Fruit fly (Drosophila melanogaster) whole organism, embryonic: ENCODE data around the gene CG1575.
A peak's percentile ranks its signal among the peaks of the same experiment; 100 is the strongest.

Source experiments
- Ada2b ChIP-seq: fragments of 200-800 bp; sonication (Bioruptor generic); IDR thresholded peaks from 2 replicates; pipeline ENCODE4 v1.3.6; 2022; ENCODE audit warnings: missing biosample characterization, missing genetic modification characterization
- Asciz ChIP-seq: fragments of 200-800 bp; sonication (Bioruptor generic); optimal IDR thresholded peaks from 2 replicates; lab custom pipeline; 2017; ENCODE audit warnings: missing biosample characterization, mild to moderate bottlenecking, missing genetic modification characterization, missing genetic modification reagents
- Bdp1 ChIP-seq: fragments of 200-800 bp; sonication (Bioruptor generic); optimal IDR thresholded peaks from 3 replicates; lab custom pipeline; 2016; ENCODE audit warnings: missing biosample characterization, missing genetic modification characterization
- Blimp-1 ChIP-seq: fragments of 200-800 bp; sonication (Bioruptor generic); optimal IDR thresholded peaks from 3 replicates; lab custom pipeline; 2018; ENCODE audit warnings: missing biosample characterization, missing genetic modification characterization, mild to moderate bottlenecking, moderate library complexity, missing genetic modification reagents
- CG1024 ChIP-seq: fragments of 200-800 bp; sonication (Bioruptor generic); IDR thresholded peaks from 2 replicates; pipeline ENCODE4 v1.3.6; 2022; ENCODE audit warnings: missing biosample characterization, missing genetic modification characterization
- CG10366 ChIP-seq: fragments of 200-800 bp; sonication (Bioruptor generic); IDR thresholded peaks from 2 replicates; pipeline ENCODE4 v1.3.6; 2022; ENCODE audit warnings: missing biosample characterization, missing genetic modification characterization
- CG10959 ChIP-seq: fragments of 200-800 bp; sonication (Bioruptor generic); IDR thresholded peaks from 2 replicates; pipeline ENCODE4 v1.3.6; 2022; ENCODE audit warnings: missing biosample characterization, missing genetic modification characterization
- CG11247 ChIP-seq: fragments of 200-800 bp; sonication (Bioruptor generic); IDR thresholded peaks from 2 replicates; pipeline ENCODE4 v1.3.6; 2022; ENCODE audit warnings: missing biosample characterization, missing genetic modification characterization
- CG12769 ChIP-seq: fragments of 200-800 bp; sonication (Bioruptor generic); optimal IDR thresholded peaks from 2 replicates; lab custom pipeline; 2019; ENCODE audit warnings: missing biosample characterization, mild to moderate bottlenecking, missing genetic modification characterization, moderate library complexity
- CG14860 ChIP-seq: fragments of 200-800 bp; sonication (Bioruptor generic); IDR thresholded peaks from 3 replicates; pipeline ENCODE4 v1.3.6; 2022; ENCODE audit warnings: missing biosample characterization, missing genetic modification characterization; ENCODE audit not compliant: partially characterized antibody
- CG16863 ChIP-seq: fragments of 200-800 bp; sonication (Bioruptor generic); optimal IDR thresholded peaks from 3 replicates; lab custom pipeline; 2016; ENCODE audit warnings: missing biosample characterization, missing genetic modification characterization
- CG17328 ChIP-seq: fragments of 200-800 bp; sonication (Bioruptor generic); IDR thresholded peaks from 2 replicates; pipeline ENCODE4 v1.3.6; 2022; ENCODE audit warnings: missing biosample characterization, missing genetic modification characterization
- CG2678 ChIP-seq: fragments of 200-800 bp; sonication (Bioruptor generic); optimal IDR thresholded peaks from 3 replicates; lab custom pipeline; 2019; ENCODE audit warnings: missing biosample characterization, mild to moderate bottlenecking, missing genetic modification characterization, moderate library complexity
- CG2875 ChIP-seq: fragments of 200-800 bp; sonication (Bioruptor generic); optimal IDR thresholded peaks from 2 replicates; lab custom pipeline; 2017; ENCODE audit warnings: missing biosample characterization, mild to moderate bottlenecking, missing genetic modification characterization, missing genetic modification reagents
- CG3065 ChIP-seq: fragments of 200-800 bp; sonication (Bioruptor generic); optimal IDR thresholded peaks from 2 replicates; lab custom pipeline; 2016; ENCODE audit warnings: missing biosample characterization, missing genetic modification characterization
- CG4820 ChIP-seq: fragments of 200-800 bp; sonication (Bioruptor generic); optimal IDR thresholded peaks from 3 replicates; lab custom pipeline; 2016; ENCODE audit warnings: missing biosample characterization, missing genetic modification characterization
- CG8290 ChIP-seq, 3 experiments: fragments of 200-800 bp; sonication (Bioruptor generic); optimal IDR thresholded peaks; 2 replicates each; lab custom pipeline; 2016 to 2019; ENCODE audit warnings: missing biosample characterization in 3 of 3, missing genetic modification characterization in 3 of 3, mild to moderate bottlenecking in 2 of 3, moderate library complexity in 1 of 3
- CG8359 ChIP-seq: fragments of 200-800 bp; sonication (Bioruptor generic); optimal IDR thresholded peaks from 2 replicates; lab custom pipeline; 2017; ENCODE audit warnings: missing biosample characterization, mild to moderate bottlenecking, missing genetic modification characterization, borderline replicate concordance
- Doc2 ChIP-seq: fragments of 200-800 bp; sonication (Bioruptor generic); IDR thresholded peaks from 2 replicates; pipeline ENCODE4 v1.3.6; 2022; ENCODE audit warnings: missing biosample characterization, missing genetic modification characterization
- HHEX ChIP-seq: fragments of 200-800 bp; sonication (Bioruptor generic); optimal IDR thresholded peaks from 3 replicates; lab custom pipeline; 2017; ENCODE audit warnings: missing biosample characterization, mild to moderate bottlenecking, missing genetic modification characterization, missing genetic modification reagents
- Hmx ChIP-seq: fragments of 200-800 bp; sonication (Bioruptor generic); optimal IDR thresholded peaks from 2 replicates; lab custom pipeline; 2016; ENCODE audit warnings: missing biosample characterization, missing genetic modification characterization
- Meics ChIP-seq: fragments of 200-800 bp; sonication (Bioruptor generic); optimal IDR thresholded peaks from 2 replicates; lab custom pipeline; 2017; ENCODE audit warnings: missing biosample characterization, mild to moderate bottlenecking, missing genetic modification characterization
- NK7.1 ChIP-seq: fragments of 200-800 bp; sonication (Bioruptor generic); optimal IDR thresholded peaks from 3 replicates; lab custom pipeline; 2016; ENCODE audit warnings: missing biosample characterization, missing genetic modification characterization
- NfI ChIP-seq: fragments of 200-800 bp; sonication (Bioruptor generic); optimal IDR thresholded peaks from 3 replicates; lab custom pipeline; 2018; ENCODE audit warnings: missing biosample characterization, mild to moderate bottlenecking, missing genetic modification characterization, moderate library complexity
- Ptx1 ChIP-seq: fragments of 200-800 bp; sonication (Bioruptor generic); IDR thresholded peaks from 2 replicates; pipeline ENCODE4 v1.3.6; 2022; ENCODE audit warnings: missing biosample characterization, missing genetic modification characterization
- Rx ChIP-seq: fragments of 200-800 bp; sonication (Bioruptor generic); IDR thresholded peaks from 2 replicates; pipeline ENCODE4 v1.3.6; 2022; ENCODE audit warnings: missing biosample characterization, missing genetic modification characterization
- Side ChIP-seq: fragments of 200-800 bp; sonication (Bioruptor generic); optimal IDR thresholded peaks from 2 replicates; lab custom pipeline; 2016; ENCODE audit warnings: missing biosample characterization, missing genetic modification characterization
- Sox100B ChIP-seq: fragments of 200-800 bp; sonication (Bioruptor generic); optimal IDR thresholded peaks from 3 replicates; lab custom pipeline; 2018; ENCODE audit warnings: missing biosample characterization, mild to moderate bottlenecking, missing genetic modification characterization
- Sry-β ChIP-seq: fragments of 200-800 bp; sonication (Bioruptor generic); optimal IDR thresholded peaks from 2 replicates; lab custom pipeline; 2018; ENCODE audit warnings: missing biosample characterization, mild to moderate bottlenecking, missing genetic modification characterization, moderate library complexity
- Stat92E ChIP-seq, 3 experiments: fragments of >200 bp in 2 of 3; fragments of 200-800 bp in 1 of 3; sonication (Bioruptor generic) in 1 of 3; optimal IDR thresholded peaks; 2 replicates each; lab custom pipeline; 2017 to 2019; ENCODE audit warnings: missing biosample characterization in 3 of 3, missing genetic modification characterization in 3 of 3, mild to moderate bottlenecking in 1 of 3, moderate library complexity in 1 of 3
- ac ChIP-seq: fragments of 200-800 bp; sonication (Bioruptor generic); optimal IDR thresholded peaks from 3 replicates; lab custom pipeline; 2017; ENCODE audit warnings: missing biosample characterization, mild to moderate bottlenecking, missing genetic modification characterization
- ato ChIP-seq: fragments of 200-800 bp; sonication (Bioruptor generic); IDR thresholded peaks from 2 replicates; pipeline ENCODE4 v1.3.6; 2022; ENCODE audit warnings: missing biosample characterization, missing genetic modification characterization; ENCODE audit not compliant: partially characterized antibody
- chn ChIP-seq: fragments of 200-800 bp; sonication (Bioruptor generic); optimal IDR thresholded peaks from 2 replicates; lab custom pipeline; 2016; ENCODE audit warnings: missing biosample characterization, missing genetic modification characterization
- crol ChIP-seq: fragments of 200-800 bp; sonication (Bioruptor generic); IDR thresholded peaks from 2 replicates; pipeline ENCODE4 v1.3.6; 2022; ENCODE audit warnings: missing biosample characterization, missing genetic modification characterization
- disco-r ChIP-seq: fragments of 200-800 bp; sonication (Bioruptor generic); optimal IDR thresholded peaks from 2 replicates; lab custom pipeline; 2016; ENCODE audit warnings: missing biosample characterization, missing genetic modification characterization
- dysf ChIP-seq: fragments of 200-800 bp; sonication (Bioruptor generic); IDR thresholded peaks from 3 replicates; pipeline ENCODE4 v1.3.6; 2022; ENCODE audit warnings: missing biosample characterization, missing genetic modification characterization
- hbn ChIP-seq: fragments of 200-800 bp; sonication (Bioruptor generic); IDR thresholded peaks from 2 replicates; pipeline ENCODE4 v1.3.6; 2022; ENCODE audit warnings: missing biosample characterization, missing genetic modification characterization; ENCODE audit not compliant: partially characterized antibody
- jing ChIP-seq: fragments of 200-800 bp; sonication (Bioruptor generic); optimal IDR thresholded peaks from 2 replicates; lab custom pipeline; 2018; ENCODE audit warnings: missing biosample characterization, mild to moderate bottlenecking, missing genetic modification characterization
- oc ChIP-seq: fragments of 200-800 bp; sonication (Bioruptor generic); optimal IDR thresholded peaks from 2 replicates; lab custom pipeline; 2018; ENCODE audit warnings: missing biosample characterization, mild to moderate bottlenecking, missing genetic modification characterization, moderate library complexity
- otp ChIP-seq: fragments of 200-800 bp; sonication (Bioruptor generic); IDR thresholded peaks from 3 replicates; pipeline ENCODE4, ENCODE4 v1.3.6; 2022; ENCODE audit warnings: missing biosample characterization, missing genetic modification characterization
- prd ChIP-seq, 3 experiments: fragments of >200 bp in 2 of 3; fragments of 200-800 bp in 1 of 3; sonication (Bioruptor generic) in 1 of 3; optimal IDR thresholded peaks in 2 of 3; IDR thresholded peaks in 1 of 3; 2 replicates in 2 of 3; 3 replicates in 1 of 3; pipeline versions ENCODE4 v1.3.6 to Lab custom; 2017 to 2022; ENCODE audit warnings: missing biosample characterization in 1 of 3, missing genetic modification characterization in 1 of 3
- pros ChIP-seq: fragments of 200-800 bp; sonication (Bioruptor generic); optimal IDR thresholded peaks from 3 replicates; lab custom pipeline; 2019; ENCODE audit warnings: missing biosample characterization, mild to moderate bottlenecking, missing genetic modification characterization, moderate library complexity
- pzg ChIP-seq: fragments of 200-800 bp; sonication (Bioruptor generic); optimal IDR thresholded peaks from 3 replicates; lab custom pipeline; 2018; ENCODE audit warnings: missing biosample characterization, mild to moderate bottlenecking, missing genetic modification characterization, moderate library complexity
- row ChIP-seq: fragments of 200-800 bp; sonication (Bioruptor generic); IDR thresholded peaks from 3 replicates; pipeline ENCODE4 v1.3.6; 2022; ENCODE audit warnings: missing biosample characterization, missing genetic modification characterization
- sd ChIP-seq: fragments of 200-800 bp; sonication (Bioruptor generic); optimal IDR thresholded peaks from 3 replicates; lab custom pipeline; 2018; ENCODE audit warnings: missing biosample characterization, mild to moderate bottlenecking, missing genetic modification characterization, moderate library complexity
- seq ChIP-seq: fragments of 200-800 bp; sonication (Bioruptor generic); IDR thresholded peaks from 2 replicates; pipeline ENCODE4 v1.3.6; 2022; ENCODE audit warnings: missing biosample characterization, missing genetic modification characterization
- slbo ChIP-seq: fragments of 200-800 bp; sonication (Bioruptor generic); IDR thresholded peaks from 2 replicates; pipeline ENCODE4 v1.3.6; 2022; ENCODE audit warnings: missing biosample characterization, missing genetic modification characterization
- sr ChIP-seq: fragments of 200-800 bp; sonication (Bioruptor generic); IDR thresholded peaks from 3 replicates; pipeline ENCODE4 v1.3.6; 2022; ENCODE audit warnings: missing biosample characterization, missing genetic modification characterization
- stwl ChIP-seq: fragments of 200-800 bp; sonication (Bioruptor generic); optimal IDR thresholded peaks from 3 replicates; lab custom pipeline; 2018; ENCODE audit warnings: missing biosample characterization, mild to moderate bottlenecking, missing genetic modification characterization, moderate library complexity

Gene CG1575

DNA sequence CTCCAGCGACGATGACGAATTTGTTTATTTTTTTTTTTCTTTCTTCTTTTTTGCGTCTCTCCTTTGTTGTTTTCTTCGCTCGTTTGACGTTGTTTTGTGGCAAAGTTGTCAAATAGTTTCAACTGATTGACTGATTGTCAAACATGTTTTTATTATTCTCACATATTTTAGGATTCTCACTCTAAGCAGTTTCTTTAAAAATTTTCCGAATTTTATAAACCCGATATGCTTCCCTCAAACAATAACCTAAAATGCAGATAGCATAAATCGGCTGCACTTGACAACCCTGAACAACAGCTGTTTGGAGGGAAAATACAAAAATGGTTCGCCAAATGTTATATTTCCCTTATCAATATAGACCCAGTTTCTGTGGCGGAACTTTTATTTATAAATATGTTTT lies 26.7 kb downstream of the CG1575 start, which contains the start of gene CG17982 (continued):
- peak; percentile 5 for TF ChIP-seq ac
- peak; percentile 82 for TF ChIP-seq Ptx1 (GFP tag; lab: Robert Waterston, UW)
- peak; percentile 88 for TF ChIP-seq NfI
- peak; percentile 81 for TF ChIP-seq dysf (GFP tag; lab: Robert Waterston, UW)
- peak; percentile 90 for TF ChIP-seq row (GFP tag; lab: Robert Waterston, UW)
- TF ChIP-seq Meics (GFP tag; lab: Kevin White, UChicago) = peak; percentile 84
- peak; percentile 76 for TF ChIP-seq HHEX
- TF ChIP-seq chn = peak; percentile 86
- TF ChIP-seq seq (GFP tag; lab: Robert Waterston, UW) = peak; percentile 71
- TF ChIP-seq Rx (GFP tag; lab: Robert Waterston, UW) = peak; percentile 80
- TF ChIP-seq ato = no peak
- peak; percentile 90 for TF ChIP-seq CG2678 (tag; lab: Kevin White, UChicago)
- peak; percentile 4 for TF ChIP-seq CG8359 (GFP tag; lab: Kevin White, UChicago)
- TF ChIP-seq stwl (tag; lab: Kevin White, UChicago) = peak; percentile 69
- no peak for TF ChIP-seq CG14860 (GFP tag; lab: Robert Waterston, UW)
- TF ChIP-seq Ada2b (GFP tag; lab: Robert Waterston, UW) = peak; percentile 74
- no peak for TF ChIP-seq Doc2 (GFP tag; lab: Robert Waterston, UW)
- TF ChIP-seq sd (tag; lab: Kevin White, UChicago) = peak; percentile 62
- TF ChIP-seq slbo (GFP tag; lab: Robert Waterston, UW) = peak; percentile 88
- TF ChIP-seq CG3065 (GFP tag; lab: Kevin White, UChicago) = peak; percentile 2
- peak; percentile 11 for TF ChIP-seq Sry-β (GFP tag; lab: Kevin White, UChicago)
- no peak for TF ChIP-seq sr (GFP tag; lab: Robert Waterston, UW)
- TF ChIP-seq Asciz (GFP tag; lab: Kevin White, UChicago) = no peak
- TF ChIP-seq pros = peak; percentile 3
- no peak for TF ChIP-seq Sox100B (GFP tag; lab: Kevin White, UChicago)
- TF ChIP-seq otp (GFP tag; lab: Robert Waterston, UW) = peak; percentile 69; the same call in 2 of the 3 replicates
- peak; percentile 81 for TF ChIP-seq CG10959 (GFP tag; lab: Robert Waterston, UW)
- TF ChIP-seq prd (optimal IDR thresholded peaks at IDR 0.05; lab: Kevin White, UChicago) = no peak
- TF ChIP-seq prd (GFP tag; IDR thresholded peaks at IDR 0.05; lab: Robert Waterston, UW) = peak; percentile 81
- TF ChIP-seq jing = no peak
- TF ChIP-seq Side = peak; percentile 88
- TF ChIP-seq CG2875 (GFP tag; lab: Kevin White, UChicago) = peak; percentile 58
- no peak for TF ChIP-seq Stat92E (GFP tag; optimal IDR thresholded peaks at IDR 0.05; lab: Kevin White, UChicago)
- TF ChIP-seq Hmx = peak; percentile 53
- peak; percentile 74 for TF ChIP-seq NK7.1 (GFP tag; lab: Kevin White, UChicago)
- TF ChIP-seq oc (tag; lab: Kevin White, UChicago) = no peak
- TF ChIP-seq CG10366 = peak; percentile 76
- peak; percentile 80 for TF ChIP-seq CG16863 (GFP tag; lab: Kevin White, UChicago)
- TF ChIP-seq pzg (GFP tag; lab: Kevin White, UChicago) = peak; percentile 47
- peak; percentile 66 for TF ChIP-seq CG11247 (GFP tag; lab: Robert Waterston, UW)
- TF ChIP-seq CG12769 (tag; lab: Kevin White, UChicago) = no peak
- TF ChIP-seq CG4820 (GFP tag; lab: Kevin White, UChicago) = peak; percentile 29
- peak; percentile 63 for TF ChIP-seq Bdp1 (GFP tag; lab: Kevin White, UChicago)
- TF ChIP-seq disco-r (GFP tag; lab: Kevin White, UChicago) = peak; percentile 64
- TF ChIP-seq Blimp-1 = no peak
- TF ChIP-seq CG1024 (GFP tag; lab: Robert Waterston, UW) = 0 out of 2 replicates have a peak, but pooled peaks have one; percentile 27
- TF ChIP-seq crol = no peak
- peak; percentile 83 for TF ChIP-seq CG17328 (GFP tag; lab: Robert Waterston, UW)
- TF ChIP-seq hbn (GFP tag; lab: Robert Waterston, UW) = peak; percentile 16; the same call in 1 of the 2 replicates
- TF ChIP-seq CG8290 (GFP tag; optimal IDR thresholded peaks at IDR 0.05; lab: Kevin White, UChicago) = peak; percentile 65
- peak; percentile 41 to 82 for TF ChIP-seq CG8290 (tag; optimal IDR thresholded peaks at IDR 0.05; lab: Kevin White, UChicago)
